Worm (Caenorhabditis elegans) whole organism, early embryonic: Measurements from ENCODE around the gene wdr-31.

Experiments
- B0310.2 ChIP-seq: sonication (generic microtip); optimal IDR thresholded peaks from 2 replicates; lab custom pipeline; 2016; ENCODE audit warnings: mild to moderate bottlenecking, missing genetic modification characterization, missing compliant biosample characterization
- F13C5.2 ChIP-seq: sonication (generic microtip); optimal IDR thresholded peaks from 2 replicates; lab custom pipeline; 2017; ENCODE audit warnings: mild to moderate bottlenecking, missing genetic modification characterization, inconsistent platforms, missing compliant biosample characterization
- aly-1 ChIP-seq: sonication (generic microtip); optimal IDR thresholded peaks from 2 replicates; lab custom pipeline; 2016; ENCODE audit warnings: missing genetic modification characterization, missing compliant biosample characterization
- ama-1 ChIP-seq: fragments of 150-350 bp; optimal IDR thresholded peaks from 2 replicates; lab custom pipeline; 2014
- ceh-36 ChIP-seq: sonication (generic microtip); optimal IDR thresholded peaks from 2 replicates; lab custom pipeline; 2016; ENCODE audit warnings: missing genetic modification characterization, inconsistent platforms, missing compliant biosample characterization
- ets-7 ChIP-seq: sonication (generic microtip); optimal IDR thresholded peaks from 2 replicates; lab custom pipeline; 2016; ENCODE audit warnings: missing genotype, missing genetic modification characterization, missing compliant biosample characterization
- flt-1 ChIP-seq: fragments of 200-800 bp; sonication (Bioruptor generic); IDR thresholded peaks from 2 replicates; pipeline ENCODE4 v1.3.6; 2022; ENCODE audit warnings: missing genetic modification characterization, missing compliant biosample characterization
- hmg-4 ChIP-seq: fragments of 200-800 bp; sonication (Bioruptor generic); optimal IDR thresholded peaks from 2 replicates; lab custom pipeline; 2018; ENCODE audit warnings: mild to moderate bottlenecking, missing genetic modification characterization, missing compliant biosample characterization
- hnd-1 ChIP-seq: sonication (generic microtip); optimal IDR thresholded peaks from 2 replicates; lab custom pipeline; 2016; ENCODE audit warnings: missing genetic modification characterization, missing compliant biosample characterization
- scrt-1 ChIP-seq: fragments of 200-800 bp; sonication (Bioruptor generic); IDR thresholded peaks from 2 replicates; pipeline ENCODE4 v1.3.6; 2022; ENCODE audit warnings: missing genetic modification characterization, missing compliant biosample characterization
- sea-1 ChIP-seq: fragments of 200-800 bp; sonication (Bioruptor generic); conservative IDR thresholded peaks from 2 replicates; pipeline ENCODE4 v1.3.6; 2022; ENCODE audit warnings: missing genetic modification characterization, missing compliant biosample characterization
- tbx-11 ChIP-seq: fragments of 200-800 bp; sonication (Bioruptor generic); IDR thresholded peaks from 2 replicates; pipeline ENCODE4 v1.3.6; 2022; ENCODE audit warnings: missing genetic modification characterization, missing compliant biosample characterization
- tbx-37 ChIP-seq: fragments of 200-800 bp; sonication (Bioruptor generic); conservative IDR thresholded peaks from 2 replicates; pipeline ENCODE4 v1.3.6; 2022; ENCODE audit warnings: missing genetic modification reagents, missing genetic modification characterization, missing compliant biosample characterization

The wdr-31 gene

DNA sequence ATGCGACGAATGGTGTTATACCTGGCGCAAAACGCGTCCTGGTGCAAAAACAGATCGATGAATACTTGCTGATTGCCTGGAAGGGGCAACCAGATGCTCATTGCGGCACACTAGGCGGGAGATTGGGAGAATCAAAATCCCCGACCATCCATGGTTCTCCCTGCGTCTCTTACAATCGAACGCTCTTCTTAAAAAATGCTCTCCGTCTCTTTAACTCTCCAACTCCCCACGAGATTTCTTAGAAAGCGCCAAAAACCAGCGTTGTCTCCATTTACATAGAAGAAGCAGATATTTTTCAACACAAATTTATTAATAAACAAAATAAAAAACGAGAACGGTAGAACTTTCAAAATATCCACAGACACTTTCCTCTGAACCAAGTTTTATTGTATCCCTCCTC lies 54.0 kb downstream of the wdr-31 start, which contains the start of gene F34D6.1:
F34D6.1 (minus strand) TSS at position 101 of the 400 bp plus-strand sequence.
- no peak for TF ChIP-seq aly-1 (tag; lab: Kevin White, UChicago)
- TF ChIP-seq tbx-37 (GFP tag; lab: Robert Waterston, UW), result no peak
- no peak for TF ChIP-seq F13C5.2 (tag; lab: Kevin White, UChicago)
- no peak for TF ChIP-seq ama-1 (lab: Kevin White, UChicago)
- no peak for TF ChIP-seq ceh-36 (tag; lab: Kevin White, UChicago)
- TF ChIP-seq sea-1 (GFP tag; lab: Robert Waterston, UW), result no peak
- TF ChIP-seq flt-1 (GFP tag; lab: Robert Waterston, UW), result no peak
- no peak for TF ChIP-seq scrt-1
- TF ChIP-seq B0310.2, result no peak
- no peak for TF ChIP-seq hnd-1 (tag; lab: Kevin White, UChicago)
- TF ChIP-seq hmg-4 (GFP tag; lab: Kevin White, UChicago), result no peak
- no peak for TF ChIP-seq ets-7 (tag; lab: Kevin White, UChicago)
- no peak for TF ChIP-seq tbx-11 (GFP tag; lab: Robert Waterston, UW)
